Worm (Caenorhabditis elegans): ENCODE data around the gene clec-5.

Gene clec-5

ce11 chrIII:4910956-4911355, 27.6 kb upstream of the clec-5 start, which contains the start of gene F26F4.2:
Gene F26F4.2, plus strand, starts transcription at chrIII:4911256.
- TF ChIP-seq crh-2 (tag; optimal IDR thresholded peaks at IDR 0.05), result no peak
- TF ChIP-seq egl-27 (tag; optimal IDR thresholded peaks at IDR 0.05), result no peak
- TF ChIP-seq elt-3 (tag; optimal IDR thresholded peaks at IDR 0.05), result no peak
- no peak for TF ChIP-seq nhr-237 (tag; optimal IDR thresholded peaks at IDR 0.05)
- no peak for TF ChIP-seq ceh-16 (tag; optimal IDR thresholded peaks at IDR 0.05)
- TF ChIP-seq nhr-25 (tag; optimal IDR thresholded peaks at IDR 0.05), result no peak
- no peak for TF ChIP-seq nhr-21 (tag; optimal IDR thresholded peaks at IDR 0.05)
- no peak for TF ChIP-seq lin-11 (tag; optimal IDR thresholded peaks at IDR 0.05)

- TF ChIP-seq R02D3.7 (tag; optimal IDR thresholded peaks at IDR 0.05), result no peak
- TF ChIP-seq nhr-23 (tag; optimal IDR thresholded peaks at IDR 0.05), result no peak
- TF ChIP-seq unc-55 (GFP tag; optimal IDR thresholded peaks at IDR 0.05), result no peak
- no peak for TF ChIP-seq mbf-1 (tag; optimal IDR thresholded peaks at IDR 0.05)
- no peak for TF ChIP-seq ceh-16 (tag; optimal IDR thresholded peaks at IDR 0.05)
- no peak for TF ChIP-seq nhr-25 (tag; optimal IDR thresholded peaks at IDR 0.05)
- no peak for TF ChIP-seq nhr-77 (tag; optimal IDR thresholded peaks at IDR 0.05)
- TF ChIP-seq nhr-11 (tag; optimal IDR thresholded peaks at IDR 0.05), result no peak
- TF ChIP-seq elt-1 (tag; optimal IDR thresholded peaks at IDR 0.05), result no peak
- TF ChIP-seq zag-1 (tag; optimal IDR thresholded peaks at IDR 0.05), result no peak
- no peak for TF ChIP-seq ztf-11 (tag; optimal IDR thresholded peaks at IDR 0.05)
- no peak for TF ChIP-seq nhr-129 (tag; optimal IDR thresholded peaks at IDR 0.05)
- TF ChIP-seq elt-3 (tag; optimal IDR thresholded peaks at IDR 0.05), result no peak
- TF ChIP-seq fos-1 (tag; optimal IDR thresholded peaks at IDR 0.05), result no peak
- TF ChIP-seq unc-62 (GFP tag; optimal IDR thresholded peaks at IDR 0.05), result no peak
- TF ChIP-seq sma-9 (GFP tag; optimal IDR thresholded peaks at IDR 0.05), result no peak
- TF ChIP-seq sma-9 (tag; optimal IDR thresholded peaks at IDR 0.05), result no peak
- no peak for TF ChIP-seq F13H6.1 (tag; optimal IDR thresholded peaks at IDR 0.05)
- TF ChIP-seq nhr-21 (tag; optimal IDR thresholded peaks at IDR 0.05), result no peak
- TF ChIP-seq nhr-12 (tag; optimal IDR thresholded peaks at IDR 0.05), result no peak
- TF ChIP-seq Y55F3AM.14 (GFP tag; optimal IDR thresholded peaks at IDR 0.05), result no peak
Observed at ce11 chrIII:4909938-4910337, 26.5 kb upstream of the clec-5 start, which contains the start of gene F26F4.12. Gene F26F4.12, minus strand, starts transcription at chrIII:4910038.

DNA sequence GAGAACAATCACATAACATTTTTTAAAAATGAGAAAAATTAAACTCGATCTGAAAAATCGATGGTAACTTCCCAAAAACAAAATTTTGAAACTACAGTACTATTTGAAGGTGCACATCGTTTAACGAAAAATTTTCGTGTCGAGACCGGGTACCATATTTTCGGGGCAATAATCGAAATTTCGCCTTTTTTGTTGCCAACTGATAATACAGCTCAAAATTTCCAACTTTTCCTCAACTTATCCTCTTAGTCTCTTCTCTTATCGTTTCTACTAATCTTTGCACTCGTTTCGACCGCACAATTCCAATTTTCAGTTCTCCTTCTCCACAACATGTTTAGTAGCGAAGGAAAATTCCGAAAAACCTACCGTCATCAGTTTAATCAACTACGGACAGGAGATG, 23.5 kb upstream of the clec-5 start, which contains the start of gene rom-1:
rom-1 (plus strand) TSS at position 301 of the 400 bp plus-strand sequence.
- TF ChIP-seq C34F6.9 (tag; optimal IDR thresholded peaks at IDR 0.05) (no peak), lin-11 (tag; optimal IDR thresholded peaks at IDR 0.05) (no peak), zag-1 (tag; optimal IDR thresholded peaks at IDR 0.05) (no peak), nhr-21 (tag; optimal IDR thresholded peaks at IDR 0.05) (no peak), nhr-6 (tag; optimal IDR thresholded peaks at IDR 0.05) (no peak), sma-9 (GFP tag; optimal IDR thresholded peaks at IDR 0.05) (no peak), sma-9 (tag; optimal IDR thresholded peaks at IDR 0.05) (no peak), mdl-1 (tag; optimal IDR thresholded peaks at IDR 0.05) (no peak)

DNA sequence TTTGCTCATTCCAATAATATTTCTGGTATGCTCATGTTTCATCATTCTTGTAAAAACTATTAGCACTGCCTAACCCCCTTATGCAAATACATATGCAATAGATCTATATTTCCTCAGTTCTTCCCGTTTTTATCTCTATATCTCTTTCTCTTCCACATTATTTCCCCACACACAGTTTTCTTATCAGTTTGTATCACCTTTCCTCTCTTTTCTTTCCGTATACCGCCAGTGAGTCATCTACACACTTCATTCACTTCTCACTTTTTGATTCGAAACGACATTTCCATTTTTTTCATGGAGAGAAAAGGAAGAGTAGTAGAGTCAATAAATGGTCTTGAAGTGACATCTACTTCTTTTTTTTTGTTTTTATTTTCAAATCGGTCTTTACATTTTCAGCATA, 23.0 kb upstream of the clec-5 start:
- TF ChIP-seq fos-1 (tag; optimal IDR thresholded peaks at IDR 0.05) (peak; percentile 99), unc-62 (GFP tag; optimal IDR thresholded peaks at IDR 0.05) (no peak), skn-1 (tag; optimal IDR thresholded peaks at IDR 0.05) (no peak), zag-1 (tag; optimal IDR thresholded peaks at IDR 0.05) (no peak), ceh-82 (tag; optimal IDR thresholded peaks at IDR 0.05) (no peak), F13H6.1 (tag; optimal IDR thresholded peaks at IDR 0.05) (no peak), aly-2 (tag; optimal IDR thresholded peaks at IDR 0.05) (no peak), blmp-1 (tag; optimal IDR thresholded peaks at IDR 0.05; ENCODE audit: insufficient read depth) (no peak), mdl-1 (tag; optimal IDR thresholded peaks at IDR 0.05) (no peak), nhr-11 (tag; optimal IDR thresholded peaks at IDR 0.05) (no peak), nhr-23 (tag; optimal IDR thresholded peaks at IDR 0.05) (no peak), egl-27 (tag; optimal IDR thresholded peaks at IDR 0.05) (no peak), gmeb-1 (tag; optimal IDR thresholded peaks at IDR 0.05) (peak; percentile 20), elt-1 (tag; optimal IDR thresholded peaks at IDR 0.05) (no peak), nhr-77 (tag; optimal IDR thresholded peaks at IDR 0.05) (no peak), peb-1 (tag; optimal IDR thresholded peaks at IDR 0.05) (no peak), crh-2 (tag; optimal IDR thresholded peaks at IDR 0.05) (no peak), ZK546.5 (tag; optimal IDR thresholded peaks at IDR 0.05) (no peak)

DNA sequence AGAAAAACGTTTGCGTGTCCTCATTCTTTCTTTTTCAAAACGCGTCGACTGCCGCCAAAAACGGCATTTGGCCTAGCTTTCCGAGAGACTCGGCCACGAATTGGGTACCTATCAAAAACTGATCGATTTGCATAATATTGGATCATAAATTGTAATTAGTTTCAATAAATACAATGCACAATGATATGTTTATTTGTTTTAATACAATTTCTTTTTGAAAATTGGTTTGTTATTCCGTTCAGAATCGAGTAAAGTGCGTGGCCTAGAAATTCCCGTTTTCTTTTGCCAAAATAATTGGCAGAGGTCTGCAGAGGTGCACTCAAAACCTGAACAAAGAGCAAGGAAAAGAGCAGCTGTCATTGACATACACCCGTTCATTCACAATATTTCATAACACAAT, 22.0 kb upstream of the clec-5 start, which contains the start of gene F26F4.8:
F26F4.8 (minus strand) TSS at position 69 of the 400 bp plus-strand sequence.
- TF ChIP-seq peb-1 (tag; optimal IDR thresholded peaks at IDR 0.05) (no peak), gmeb-1 (tag; optimal IDR thresholded peaks at IDR 0.05) (peak; percentile 17), nhr-129 (tag; optimal IDR thresholded peaks at IDR 0.05) (peak; percentile 16), nhr-6 (tag; optimal IDR thresholded peaks at IDR 0.05) (no peak), ceh-16 (tag; optimal IDR thresholded peaks at IDR 0.05) (no peak), nhr-77 (tag; optimal IDR thresholded peaks at IDR 0.05) (no peak), nhr-237 (tag; optimal IDR thresholded peaks at IDR 0.05) (no peak), unc-39 (tag; optimal IDR thresholded peaks at IDR 0.05) (no peak), elt-1 (tag; optimal IDR thresholded peaks at IDR 0.05) (no peak), C34F6.9 (tag; optimal IDR thresholded peaks at IDR 0.05) (peak; percentile 55), snpc-4 (tag; optimal IDR thresholded peaks at IDR 0.05) (no peak), fos-1 (tag; optimal IDR thresholded peaks at IDR 0.05) (peak; percentile 36), sma-9 (GFP tag; optimal IDR thresholded peaks at IDR 0.05) (no peak), sma-9 (tag; optimal IDR thresholded peaks at IDR 0.05) (no peak), ztf-1 (GFP tag; conservative IDR thresholded peaks at IDR 0.05) (no peak), lin-39 (tag; optimal IDR thresholded peaks at IDR 0.05) (no peak), ceh-82 (tag; optimal IDR thresholded peaks at IDR 0.05) (no peak), nhr-11 (tag; optimal IDR thresholded peaks at IDR 0.05) (no peak), R02D3.7 (tag; optimal IDR thresholded peaks at IDR 0.05) (no peak), alr-1 (tag; optimal IDR thresholded peaks at IDR 0.05) (no peak), mab-5 (tag; optimal IDR thresholded peaks at IDR 0.05) (no peak), sem-4 (tag; optimal IDR thresholded peaks at IDR 0.05) (no peak), nhr-23 (tag; optimal IDR thresholded peaks at IDR 0.05) (no peak), lin-11 (tag; optimal IDR thresholded peaks at IDR 0.05) (no peak), crh-2 (tag; optimal IDR thresholded peaks at IDR 0.05) (no peak), elt-3 (tag; optimal IDR thresholded peaks at IDR 0.05) (no peak), mbf-1 (tag; optimal IDR thresholded peaks at IDR 0.05) (no peak), nhr-21 (tag; optimal IDR thresholded peaks at IDR 0.05) (no peak)
